Fruit fly (Drosophila melanogaster) whole organism, wandering third instar larva: ENCODE measurements around the gene kri.
A peak's percentile ranks its signal among the peaks of the same experiment; 100 is the strongest.

Experiments
- Abd-B ChIP-seq: fragments of >200 bp; optimal IDR thresholded peaks from 2 replicates; lab custom pipeline; 2017; ENCODE audit warnings: missing biosample characterization, missing genetic modification characterization
- CG32264 ChIP-seq: fragments of 200-800 bp; sonication (Bioruptor generic); optimal IDR thresholded peaks from 2 replicates; lab custom pipeline; 2016; ENCODE audit warnings: missing biosample characterization, missing genetic modification characterization
- CG9705 ChIP-seq: fragments of 200-800 bp; sonication (Bioruptor generic); optimal IDR thresholded peaks from 2 replicates; lab custom pipeline; 2018; ENCODE audit warnings: missing biosample characterization, mild to moderate bottlenecking, missing genetic modification characterization
- CrebA ChIP-seq: fragments of 200-800 bp; sonication (Bioruptor generic); optimal IDR thresholded peaks from 2 replicates; lab custom pipeline; 2016; ENCODE audit warnings: missing biosample characterization, mild to moderate bottlenecking, missing genetic modification characterization, borderline replicate concordance
- Dfd ChIP-seq: fragments of >200 bp; optimal IDR thresholded peaks from 2 replicates; lab custom pipeline; 2017; ENCODE audit warnings: missing biosample characterization, missing genetic modification characterization
- Dif ChIP-seq: fragments of 200-275, 200-300 bp; sonication (Bioruptor generic); optimal IDR thresholded peaks from 2 replicates; lab custom pipeline; 2018; ENCODE audit warnings: missing biosample characterization, missing genetic modification characterization; ENCODE audit not compliant: partially characterized antibody
- GATAd ChIP-seq: sonication (Bioruptor generic); optimal IDR thresholded peaks from 2 replicates; lab custom pipeline; 2016; ENCODE audit warnings: missing biosample characterization, missing genetic modification characterization
- Hnf4 ChIP-seq: fragments of 200-800 bp; sonication (Bioruptor generic); optimal IDR thresholded peaks from 2 replicates; lab custom pipeline; 2016; ENCODE audit warnings: missing biosample characterization, mild to moderate bottlenecking, missing genetic modification characterization
- Hr78 ChIP-seq: fragments of >200 bp; optimal IDR thresholded peaks from 2 replicates; lab custom pipeline; 2017; ENCODE audit warnings: missing biosample characterization, missing genetic modification characterization
- Jra ChIP-seq: sonication (Bioruptor generic); optimal IDR thresholded peaks from 2 replicates; lab custom pipeline; 2016; ENCODE audit warnings: missing biosample characterization, missing genetic modification characterization
- Mio ChIP-seq: sonication (Bioruptor generic); optimal IDR thresholded peaks from 2 replicates; lab custom pipeline; 2016; ENCODE audit warnings: missing biosample characterization, missing genetic modification characterization
- Myc ChIP-seq: fragments of >200 bp; optimal IDR thresholded peaks from 2 replicates; lab custom pipeline; 2017
- N ChIP-seq: fragments of >200 bp; optimal IDR thresholded peaks from 2 replicates; lab custom pipeline; 2018; ENCODE audit warnings: missing biosample characterization, missing external identifiers, missing genetic modification characterization
- OdsH ChIP-seq: fragments of 200-800 bp; sonication (Bioruptor generic); optimal IDR thresholded peaks from 2 replicates; lab custom pipeline; 2016; ENCODE audit warnings: missing biosample characterization, mild to moderate bottlenecking, missing genetic modification characterization
- Rel ChIP-seq, 2 experiments: fragments of 200-800 bp; sonication (Bioruptor generic) in 1 of 2; optimal IDR thresholded peaks; 2 replicates in 1 of 2; 3 replicates in 1 of 2; lab custom pipeline; 2016 to 2019; ENCODE audit warnings: mild to moderate bottlenecking in 2 of 2, missing biosample characterization in 2 of 2, missing genetic modification characterization in 2 of 2, moderate library complexity in 1 of 2
- Sp1 ChIP-seq: fragments of 200-800 bp; sonication (Bioruptor generic); optimal IDR thresholded peaks from 3 replicates; lab custom pipeline; 2019; ENCODE audit warnings: missing biosample characterization, mild to moderate bottlenecking, missing genetic modification characterization, moderate library complexity
- Vsx2 ChIP-seq: fragments of 200-300, 225-300 bp; sonication (Bioruptor generic); optimal IDR thresholded peaks from 2 replicates; lab custom pipeline; 2018; ENCODE audit warnings: missing biosample characterization, missing genetic modification characterization; ENCODE audit not compliant: partially characterized antibody
- br ChIP-seq: fragments of 200-800 bp; sonication (Bioruptor generic); optimal IDR thresholded peaks from 2 replicates; lab custom pipeline; 2016; ENCODE audit warnings: missing biosample characterization, missing genetic modification characterization
- brk ChIP-seq: fragments of 200-800 bp; sonication (Bioruptor generic); optimal IDR thresholded peaks from 2 replicates; lab custom pipeline; 2016; ENCODE audit warnings: missing biosample characterization, mild to moderate bottlenecking, missing genetic modification characterization
- dmrt93B ChIP-seq: fragments of 200-800 bp; sonication (Bioruptor generic); optimal IDR thresholded peaks from 2 replicates; lab custom pipeline; 2018; ENCODE audit warnings: missing biosample characterization, mild to moderate bottlenecking, missing genetic modification characterization
- dsf ChIP-seq: sonication (Bioruptor generic); optimal IDR thresholded peaks from 2 replicates; lab custom pipeline; 2016; ENCODE audit warnings: missing biosample characterization, missing genetic modification characterization, borderline replicate concordance
- ey ChIP-seq: fragments of 200-800 bp; sonication (Bioruptor generic); optimal IDR thresholded peaks from 2 replicates; lab custom pipeline; 2016; ENCODE audit warnings: missing biosample characterization, missing genetic modification characterization
- foxo ChIP-seq, 2 experiments: fragments of 200-800 bp; sonication (Bioruptor generic); optimal IDR thresholded peaks; 2 replicates in 1 of 2; 3 replicates in 1 of 2; lab custom pipeline; 2016 to 2017; ENCODE audit warnings: missing biosample characterization in 2 of 2, missing genetic modification characterization in 2 of 2
- fru ChIP-seq: fragments of 200-800 bp; sonication (Bioruptor generic); optimal IDR thresholded peaks from 3 replicates; lab custom pipeline; 2016; ENCODE audit warnings: missing biosample characterization, mild to moderate bottlenecking, missing genetic modification characterization
- h ChIP-seq: fragments of 200-800 bp; sonication (Bioruptor generic); optimal IDR thresholded peaks from 3 replicates; lab custom pipeline; 2016; ENCODE audit warnings: missing biosample characterization, mild to moderate bottlenecking, missing genetic modification characterization
- jim ChIP-seq: fragments of 175-275, 200-325 bp; sonication (Bioruptor generic); optimal IDR thresholded peaks from 2 replicates; lab custom pipeline; 2016; ENCODE audit warnings: missing biosample characterization, mild to moderate bottlenecking, missing genetic modification characterization
- lola ChIP-seq: fragments of >200 bp; optimal IDR thresholded peaks from 2 replicates; lab custom pipeline; 2017; ENCODE audit warnings: missing biosample characterization, missing genetic modification characterization
- pan ChIP-seq: fragments of >200 bp; optimal IDR thresholded peaks from 2 replicates; lab custom pipeline; 2017
- psq ChIP-seq: fragments of 200-800 bp; sonication (Bioruptor generic); optimal IDR thresholded peaks from 3 replicates; lab custom pipeline; 2017; ENCODE audit warnings: missing biosample characterization, mild to moderate bottlenecking, missing genetic modification characterization, moderate library complexity
- rgr ChIP-seq: fragments of 200-800 bp; sonication (Bioruptor generic); optimal IDR thresholded peaks from 3 replicates; lab custom pipeline; 2016; ENCODE audit warnings: missing biosample characterization, mild to moderate bottlenecking, missing genetic modification characterization
- sage ChIP-seq: fragments of 200-800 bp; sonication (Bioruptor generic); optimal IDR thresholded peaks from 2 replicates; lab custom pipeline; 2016; ENCODE audit warnings: missing biosample characterization, mild to moderate bottlenecking, missing genetic modification characterization
- sv ChIP-seq: fragments of 200-800 bp; sonication (Bioruptor generic); optimal IDR thresholded peaks from 3 replicates; lab custom pipeline; 2016; ENCODE audit warnings: missing biosample characterization, missing genetic modification characterization
- tai ChIP-seq: sonication (Bioruptor generic); optimal IDR thresholded peaks from 2 replicates; lab custom pipeline; 2016; ENCODE audit warnings: missing biosample characterization, missing genetic modification characterization
- usp ChIP-seq: fragments of >200 bp; optimal IDR thresholded peaks from 2 replicates; lab custom pipeline; 2017; ENCODE audit warnings: missing biosample characterization, missing genetic modification characterization
- woc ChIP-seq: sonication (Bioruptor generic); optimal IDR thresholded peaks from 2 replicates; lab custom pipeline; 2016; ENCODE audit warnings: missing biosample characterization, mild to moderate bottlenecking, missing genetic modification characterization

The kri gene

dm6 chr3L:5820793-5821192 is 10.0 kb downstream of the kri start:
- no peak for TF ChIP-seq foxo (GFP tag; optimal IDR thresholded peaks at IDR 0.05; lab: Kevin White, UChicago)
- no peak for TF ChIP-seq rgr (GFP tag; lab: Kevin White, UChicago)
- no peak for TF ChIP-seq dsf (GFP tag; lab: Kevin White, UChicago)
- TF ChIP-seq usp (GFP tag; lab: Kevin White, UChicago) = no peak
- TF ChIP-seq Mio (GFP tag; lab: Kevin White, UChicago) = no peak
- TF ChIP-seq, all 38 proteins: peak for 0

DNA sequence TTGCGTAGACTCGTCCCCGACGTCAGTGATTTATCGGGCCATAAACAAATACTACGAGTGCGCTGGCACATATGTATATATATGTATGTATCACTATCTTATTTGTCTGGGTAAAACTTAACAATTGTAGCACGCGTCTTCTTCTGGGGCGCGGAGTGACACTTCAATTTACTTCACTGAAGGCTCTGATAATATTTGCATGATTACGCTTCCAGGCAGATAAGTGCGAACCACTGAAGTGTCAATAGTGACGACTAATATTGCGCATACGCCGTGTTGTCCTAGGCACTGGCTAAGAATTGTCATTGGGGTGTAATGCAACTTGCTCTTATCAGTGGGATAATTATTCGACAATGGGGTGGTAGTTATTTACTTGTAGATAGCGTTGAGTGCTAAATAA is 10.7 kb downstream of the kri start:
- no peak for TF ChIP-seq Abd-B
- peak; percentile 4 for TF ChIP-seq rgr (GFP tag; lab: Kevin White, UChicago)
- TF ChIP-seq CG32264 (GFP tag; lab: Kevin White, UChicago) = no peak
- no peak for TF ChIP-seq dsf (GFP tag; lab: Kevin White, UChicago)
- peak; percentile 13 for TF ChIP-seq h
- TF ChIP-seq fru (GFP tag; lab: Kevin White, UChicago) = no peak

- no peak for TF ChIP-seq ey (GFP tag; lab: Kevin White, UChicago)
- TF ChIP-seq Myc (lab: Kevin White, UChicago) = no peak
- TF ChIP-seq dmrt93B (GFP tag; lab: Kevin White, UChicago) = peak; percentile 6
- no peak for TF ChIP-seq Dif (GFP tag; lab: Kevin White, UChicago)
- peak; percentile 18 for TF ChIP-seq fru (GFP tag; lab: Kevin White, UChicago)
- no peak for TF ChIP-seq jim (GFP tag; lab: Kevin White, UChicago)
- no peak for TF ChIP-seq pan
- peak; percentile 60 for TF ChIP-seq sv (GFP tag; lab: Kevin White, UChicago)
- no peak for TF ChIP-seq GATAd (GFP tag; lab: Kevin White, UChicago)
- TF ChIP-seq dsf (GFP tag; lab: Kevin White, UChicago) = no peak
- TF ChIP-seq CrebA (GFP tag; lab: Kevin White, UChicago) = no peak
Observed at dm6 chr3L:5823763-5824445, 13.1 kb downstream of the kri start.

DNA sequence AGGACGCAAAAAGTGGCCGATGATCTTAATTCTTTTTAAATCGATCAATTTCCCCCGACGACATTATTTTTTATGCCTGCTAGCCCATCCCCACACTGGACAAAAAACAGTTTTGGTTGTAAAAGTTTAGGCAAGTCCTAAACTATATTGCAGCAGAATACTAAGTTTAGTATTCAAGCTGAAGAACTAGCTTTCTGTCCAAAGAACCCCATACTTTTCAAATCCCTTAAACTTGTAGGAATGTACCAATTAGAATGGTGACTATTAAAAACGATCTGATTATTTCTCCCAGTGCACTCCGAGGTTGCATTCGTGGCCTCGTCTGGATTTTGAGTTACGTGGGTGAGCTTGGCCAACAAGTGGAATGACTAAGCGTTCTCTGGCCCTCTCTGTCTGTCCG is 14.7 kb downstream of the kri start:
- TF ChIP-seq br (GFP tag; lab: Kevin White, UChicago) (no peak), CG32264 (GFP tag; lab: Kevin White, UChicago) (no peak), Dif (GFP tag; lab: Kevin White, UChicago) (no peak), lola (GFP tag; lab: Kevin White, UChicago) (no peak), Dfd (GFP tag; lab: Kevin White, UChicago) (no peak), sv (GFP tag; lab: Kevin White, UChicago) (no peak), Jra (GFP tag; lab: Kevin White, UChicago) (no peak), sage (GFP tag; lab: Kevin White, UChicago) (no peak), N (GFP tag; lab: Kevin White, UChicago) (no peak), dmrt93B (GFP tag; lab: Kevin White, UChicago) (no peak), Rel (GFP tag; optimal IDR thresholded peaks at IDR 0.05; lab: Kevin White, UChicago) (no peak), Rel (tag; optimal IDR thresholded peaks at IDR 0.05; lab: Kevin White, UChicago) (no peak), OdsH (GFP tag; lab: Kevin White, UChicago) (no peak), Abd-B (no peak), psq (GFP tag; lab: Kevin White, UChicago) (no peak), usp (GFP tag; lab: Kevin White, UChicago) (no peak), woc (GFP tag; lab: Kevin White, UChicago) (no peak), Hr78 (GFP tag; lab: Kevin White, UChicago) (no peak), fru (GFP tag; lab: Kevin White, UChicago) (no peak), Hnf4 (GFP tag; lab: Kevin White, UChicago) (no peak)

DNA sequence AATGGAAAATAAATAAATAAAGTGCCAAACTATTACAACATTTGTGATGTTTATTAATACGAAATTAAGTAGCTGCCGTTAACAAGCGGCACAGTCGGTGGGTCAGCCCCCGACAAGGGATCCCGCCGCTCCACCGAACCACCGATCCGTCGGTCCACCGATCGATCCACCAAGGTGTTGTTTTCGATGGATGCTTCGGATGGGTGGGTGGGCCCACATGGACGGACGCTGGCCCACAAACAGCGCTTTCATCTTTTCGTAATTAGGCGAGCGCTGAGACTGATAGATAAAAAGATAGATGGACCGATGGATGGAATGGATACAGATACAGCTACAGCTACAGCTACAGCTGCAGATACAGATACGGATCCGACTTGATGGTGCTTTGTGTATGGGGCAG is 17.5 kb downstream of the kri start:
- TF ChIP-seq Hnf4 (GFP tag; lab: Kevin White, UChicago) (no peak), Vsx2 (GFP tag; lab: Kevin White, UChicago) (no peak), h (no peak), Dif (GFP tag; lab: Kevin White, UChicago) (no peak), lola (GFP tag; lab: Kevin White, UChicago) (no peak), OdsH (GFP tag; lab: Kevin White, UChicago) (no peak), CG32264 (GFP tag; lab: Kevin White, UChicago) (no peak), tai (no peak), brk (GFP tag; lab: Kevin White, UChicago) (no peak), Sp1 (GFP tag; lab: Kevin White, UChicago) (no peak), CG9705 (GFP tag; lab: Kevin White, UChicago) (no peak), Dfd (GFP tag; lab: Kevin White, UChicago) (no peak), pan (no peak), Jra (GFP tag; lab: Kevin White, UChicago) (no peak), Mio (GFP tag; lab: Kevin White, UChicago) (no peak)
